Worm (Caenorhabditis elegans): ENCODE measurements around the gene gtf-2H1.

DNA sequence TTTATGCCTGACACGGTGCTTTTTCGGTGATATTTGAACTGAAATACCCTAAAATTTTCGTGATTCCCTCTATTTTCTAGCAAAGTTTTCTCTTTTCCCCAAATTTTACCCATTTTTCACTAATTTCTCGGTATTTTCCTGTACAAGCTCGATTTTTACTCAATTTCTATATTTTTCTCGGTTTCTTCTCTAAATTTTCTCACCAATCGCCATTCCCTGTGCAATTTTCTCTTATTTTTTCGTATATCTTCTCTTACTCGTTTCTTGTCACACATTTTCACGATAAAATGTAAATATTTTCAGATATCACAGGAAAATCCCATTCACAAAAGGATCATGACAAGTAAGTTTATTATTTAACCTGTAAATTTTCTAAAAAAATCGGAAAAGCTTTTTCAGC is 37.1 kb downstream of the gtf-2H1 start, which contains the start of gene csn-3:
- TF ChIP-seq ama-1 (optimal IDR thresholded peaks at IDR 0.05) = no peak
- no peak for TF ChIP-seq hmbx-1 (tag; optimal IDR thresholded peaks at IDR 0.05)
- no peak for TF ChIP-seq tra-4 (tag; optimal IDR thresholded peaks at IDR 0.05)
- TF ChIP-seq flt-1 (GFP tag; IDR thresholded peaks at IDR 0.05) = no peak
- TF ChIP-seq hnd-1 (tag; optimal IDR thresholded peaks at IDR 0.05) = no peak
- TF ChIP-seq ceh-36 (tag; optimal IDR thresholded peaks at IDR 0.05) = no peak
- no peak for TF ChIP-seq B0310.2 (tag; optimal IDR thresholded peaks at IDR 0.05)
- TF ChIP-seq ceh-13 (GFP tag; optimal IDR thresholded peaks at IDR 0.05) = no peak
- no peak for TF ChIP-seq tbx-11 (GFP tag; IDR thresholded peaks at IDR 0.05)
- TF ChIP-seq aly-1 (tag; optimal IDR thresholded peaks at IDR 0.05) = no peak
- TF ChIP-seq tbx-37 (GFP tag; conservative IDR thresholded peaks at IDR 0.05) = no peak
- no peak for TF ChIP-seq hmg-4 (GFP tag; optimal IDR thresholded peaks at IDR 0.05)
- no peak for TF ChIP-seq ets-7 (tag; optimal IDR thresholded peaks at IDR 0.05)

All from whole organism, early embryonic.